Fruit fly (Drosophila melanogaster) whole organism, adult: Measurements from ENCODE around the gene CG17233.

Experiments used
- CG11617 ChIP-seq: fragments of 200-800 bp; sonication (Bioruptor generic); optimal IDR thresholded peaks from 2 replicates; lab custom pipeline; 2017; ENCODE audit warnings: mild to moderate bottlenecking, missing biosample characterization, missing genetic modification reagents, missing genetic modification characterization
- CG12768 ChIP-seq: fragments of 200-800 bp; sonication (Bioruptor generic); optimal IDR thresholded peaks from 2 replicates; lab custom pipeline; 2017; ENCODE audit warnings: missing biosample characterization, missing genetic modification characterization, mild to moderate bottlenecking, moderate library complexity, missing genetic modification reagents
- CG14711 ChIP-seq: fragments of 200-800 bp; sonication (Bioruptor generic); optimal IDR thresholded peaks from 2 replicates; lab custom pipeline; 2018; ENCODE audit warnings: missing biosample characterization, mild to moderate bottlenecking, missing genetic modification characterization, moderate library complexity
- CG1620 ChIP-seq: fragments of 200-800 bp; sonication (Bioruptor generic); optimal IDR thresholded peaks from 2 replicates; lab custom pipeline; 2016; ENCODE audit warnings: missing biosample characterization, missing genetic modification characterization
- CG33017 ChIP-seq: fragments of 200-800 bp; sonication (Bioruptor generic); optimal IDR thresholded peaks from 2 replicates; lab custom pipeline; 2018; ENCODE audit warnings: missing biosample characterization, mild to moderate bottlenecking, missing genetic modification characterization, moderate library complexity
- CG5204 ChIP-seq: fragments of 200-800 bp; sonication (Bioruptor generic); optimal IDR thresholded peaks from 2 replicates; lab custom pipeline; 2016; ENCODE audit warnings: missing biosample characterization, missing genetic modification characterization
- CG7045 ChIP-seq: fragments of 200-800 bp; sonication (Bioruptor generic); optimal IDR thresholded peaks from 2 replicates; lab custom pipeline; 2017; ENCODE audit warnings: missing biosample characterization, mild to moderate bottlenecking, missing genetic modification characterization
- CG7101 ChIP-seq: fragments of 200-800 bp; sonication (Bioruptor generic); optimal IDR thresholded peaks from 2 replicates; lab custom pipeline; 2018; ENCODE audit warnings: missing biosample characterization, mild to moderate bottlenecking, missing genetic modification characterization, moderate library complexity
- Clk ChIP-seq: fragments of 200-800 bp; sonication (Bioruptor generic); optimal IDR thresholded peaks from 2 replicates; lab custom pipeline; 2017; ENCODE audit warnings: missing biosample characterization, missing genetic modification characterization
- Crg-1 ChIP-seq: fragments of 200-800 bp; sonication (Bioruptor generic); optimal IDR thresholded peaks from 2 replicates; lab custom pipeline; 2016; ENCODE audit warnings: missing biosample characterization, missing genetic modification characterization
- Hr96 ChIP-seq: fragments of 200-800 bp; sonication (Bioruptor generic); optimal IDR thresholded peaks from 2 replicates; lab custom pipeline; 2016; ENCODE audit warnings: missing biosample characterization, missing genetic modification characterization
- Mnt ChIP-seq: fragments of 200-800 bp; sonication (Bioruptor generic); optimal IDR thresholded peaks from 2 replicates; lab custom pipeline; 2016; ENCODE audit warnings: missing biosample characterization, mild to moderate bottlenecking, missing genetic modification characterization
- bab1 ChIP-seq: fragments of 200-800 bp; sonication (Bioruptor generic); optimal IDR thresholded peaks from 3 replicates; lab custom pipeline; 2019; ENCODE audit warnings: missing biosample characterization, mild to moderate bottlenecking, missing genetic modification characterization, moderate library complexity
- cic ChIP-seq: fragments of 200-800 bp; sonication (Bioruptor generic); optimal IDR thresholded peaks from 2 replicates; lab custom pipeline; 2017; ENCODE audit warnings: missing biosample characterization, mild to moderate bottlenecking, missing genetic modification characterization, moderate library complexity
- cnc ChIP-seq, 2 experiments: fragments of >200 bp; optimal IDR thresholded peaks; 2 replicates each; lab custom pipeline; 2017
- kay ChIP-seq: fragments of 200-800 bp; sonication (Bioruptor generic); peaks from one replicate; lab custom pipeline; 2016; ENCODE audit warnings: missing biosample characterization, missing genetic modification characterization, borderline replicate concordance
- ovo ChIP-seq: fragments of 200-800 bp; sonication (Bioruptor generic); optimal IDR thresholded peaks from 2 replicates; lab custom pipeline; 2016; ENCODE audit warnings: missing biosample characterization, missing genetic modification characterization
- pad ChIP-seq: fragments of 200-800 bp; sonication (Bioruptor generic); optimal IDR thresholded peaks from 3 replicates; lab custom pipeline; 2017; ENCODE audit warnings: missing biosample characterization, missing genetic modification characterization, mild to moderate bottlenecking, moderate library complexity, missing genetic modification reagents
- tj ChIP-seq: fragments of 200-800 bp; sonication (Bioruptor generic); optimal IDR thresholded peaks from 3 replicates; lab custom pipeline; 2017; ENCODE audit warnings: missing biosample characterization, mild to moderate bottlenecking, missing genetic modification characterization, moderate library complexity
- toe ChIP-seq: fragments of 200-800 bp; sonication (Bioruptor generic); optimal IDR thresholded peaks from 2 replicates; lab custom pipeline; 2016; ENCODE audit warnings: missing biosample characterization, missing genetic modification characterization

The CG17233 gene

DNA sequence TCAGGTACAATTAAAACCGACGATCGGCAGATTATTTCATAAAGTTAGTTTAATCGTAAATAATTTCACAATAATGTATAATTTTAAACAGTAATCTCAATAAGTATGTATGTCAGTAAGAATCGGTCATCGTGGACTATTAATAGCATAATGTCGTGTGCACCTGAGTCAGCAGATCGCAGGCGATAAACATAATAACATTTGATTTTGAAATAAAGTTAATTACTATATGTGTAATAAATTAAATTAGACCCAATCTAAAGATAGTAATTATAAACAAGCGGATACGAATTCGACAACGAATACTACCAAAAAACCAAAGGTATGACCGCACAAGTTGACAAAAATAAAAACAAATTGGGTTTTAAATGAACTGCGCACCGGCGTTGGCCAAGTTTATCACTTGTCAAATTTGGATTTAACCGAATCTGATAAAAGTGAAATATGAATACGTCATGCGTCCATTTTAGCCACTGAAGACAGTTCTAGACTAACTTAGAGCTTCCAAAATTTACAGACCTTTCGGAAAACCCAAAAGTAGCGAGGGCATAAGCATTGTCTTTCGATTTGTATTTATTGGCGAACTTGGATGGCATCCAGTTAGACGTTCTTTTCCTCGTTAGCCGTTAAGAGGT is 34.6 kb downstream of the CG17233 start, which contains the start of gene CG6996:
Gene CG6996 (plus strand): TSS at position 585 of the 635 bp plus-strand sequence.
- TF ChIP-seq bab1 (no peak), CG7045 (GFP tag; lab: Kevin White, UChicago) (no peak), CG33017 (tag; lab: Kevin White, UChicago) (no peak), kay (GFP tag; lab: Kevin White, UChicago) (peak; percentile 57), CG14711 (tag; lab: Kevin White, UChicago) (no peak), CG1620 (GFP tag; lab: Kevin White, UChicago) (no peak), Crg-1 (GFP tag; lab: Kevin White, UChicago) (no peak), tj (GFP tag; lab: Kevin White, UChicago) (no peak)

DNA sequence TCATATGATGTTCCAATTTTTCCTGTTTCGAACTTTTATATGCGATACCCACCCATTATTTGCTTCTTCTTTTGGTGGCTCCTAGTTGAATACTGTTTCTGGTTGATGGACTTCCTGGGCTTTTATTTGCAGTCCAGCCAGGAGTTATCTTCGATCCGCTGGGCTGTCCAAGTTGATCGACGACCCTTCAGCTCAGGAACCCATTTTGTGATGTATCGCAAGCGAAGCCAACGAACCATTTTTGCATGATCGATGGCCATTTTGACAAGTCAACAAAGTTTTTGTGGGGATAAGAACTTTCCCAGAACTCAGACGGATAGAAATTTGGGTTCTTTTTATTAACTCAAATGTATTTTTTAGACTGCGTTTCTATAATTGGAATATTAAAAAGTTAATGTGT is 35.8 kb downstream of the CG17233 start, which contains the start of gene CG7290:
Gene CG7290 (minus strand): TSS at position 101 of the 400 bp plus-strand sequence.
- TF ChIP-seq cic (no peak), pad (no peak), Mnt (GFP tag; lab: Kevin White, UChicago) (no peak), cnc (optimal IDR thresholded peaks at IDR 0.05; lab: Kevin White, UChicago) (no peak), toe (GFP tag; lab: Kevin White, UChicago) (no peak), bab1 (no peak), CG5204 (no peak)

DNA sequence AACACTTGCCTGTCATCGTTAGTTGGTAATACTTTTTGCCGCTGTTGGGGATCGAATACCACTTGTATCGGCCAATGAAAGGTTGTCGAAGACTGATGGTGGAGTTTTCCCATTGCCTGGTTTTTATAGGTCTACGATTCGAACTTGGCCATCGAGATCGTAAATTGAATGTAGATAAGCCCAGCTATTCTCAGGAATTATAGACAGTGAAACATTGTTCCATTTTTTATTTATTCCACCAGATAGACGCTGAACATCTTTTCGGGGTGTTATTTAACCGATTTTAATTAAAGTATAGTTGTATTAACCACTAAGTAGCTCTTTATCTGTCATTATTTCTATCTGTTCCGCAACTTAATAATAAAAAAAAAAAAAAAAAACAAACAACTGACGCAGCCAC is 38.1 kb downstream of the CG17233 start, which contains the start of gene CG7298:
Gene CG7298 (minus strand): TSS at position 101 of the 400 bp plus-strand sequence.
- TF ChIP-seq CG1620 (GFP tag; lab: Kevin White, UChicago), result no peak
- no peak for TF ChIP-seq CG11617 (GFP tag; lab: Kevin White, UChicago)
- no peak for TF ChIP-seq cnc (optimal IDR thresholded peaks at IDR 0.05; lab: Kevin White, UChicago)
- no peak for TF ChIP-seq Crg-1 (GFP tag; lab: Kevin White, UChicago)
- no peak for TF ChIP-seq kay (GFP tag; lab: Kevin White, UChicago)

DNA sequence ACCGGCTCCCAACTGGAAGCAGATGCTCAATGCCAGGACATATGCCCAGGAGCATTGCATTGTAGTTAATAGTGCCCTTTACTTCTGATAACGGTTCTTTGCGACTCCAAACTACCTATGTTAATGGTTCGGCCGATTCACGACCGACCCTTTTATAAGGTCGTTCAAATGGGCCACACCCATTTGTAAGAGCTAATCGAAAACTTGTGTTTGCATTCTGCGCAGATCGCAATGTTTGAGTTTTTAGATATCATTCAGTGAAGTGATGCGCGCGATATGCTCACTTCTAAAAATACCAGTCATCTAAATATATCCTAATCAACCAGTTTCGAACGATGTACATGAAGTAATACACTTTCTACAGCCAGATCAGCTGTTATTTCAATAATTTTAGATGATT is 40.2 kb downstream of the CG17233 start, which contains the start of gene obst-F:
Gene obst-F (minus strand): TSS at position 101 of the 400 bp plus-strand sequence.
- TF ChIP-seq Hr96, result no peak
- no peak for TF ChIP-seq CG14711 (tag; lab: Kevin White, UChicago)
- no peak for TF ChIP-seq ovo (GFP tag; lab: Kevin White, UChicago)
- TF ChIP-seq pad, result no peak
- TF ChIP-seq CG12768 (GFP tag; lab: Kevin White, UChicago), result no peak
- no peak for TF ChIP-seq Mnt (GFP tag; lab: Kevin White, UChicago)
- TF ChIP-seq cic, result no peak
- no peak for TF ChIP-seq CG11617 (GFP tag; lab: Kevin White, UChicago)
- TF ChIP-seq tj (GFP tag; lab: Kevin White, UChicago), result no peak
- TF ChIP-seq CG7101, result no peak
- no peak for TF ChIP-seq cnc (optimal IDR thresholded peaks at IDR 0.05; lab: Kevin White, UChicago)
- TF ChIP-seq bab1, result no peak
- TF ChIP-seq kay (GFP tag; lab: Kevin White, UChicago), result no peak
- TF ChIP-seq CG1620 (GFP tag; lab: Kevin White, UChicago), result no peak
- TF ChIP-seq CG33017 (tag; lab: Kevin White, UChicago), result no peak

DNA sequence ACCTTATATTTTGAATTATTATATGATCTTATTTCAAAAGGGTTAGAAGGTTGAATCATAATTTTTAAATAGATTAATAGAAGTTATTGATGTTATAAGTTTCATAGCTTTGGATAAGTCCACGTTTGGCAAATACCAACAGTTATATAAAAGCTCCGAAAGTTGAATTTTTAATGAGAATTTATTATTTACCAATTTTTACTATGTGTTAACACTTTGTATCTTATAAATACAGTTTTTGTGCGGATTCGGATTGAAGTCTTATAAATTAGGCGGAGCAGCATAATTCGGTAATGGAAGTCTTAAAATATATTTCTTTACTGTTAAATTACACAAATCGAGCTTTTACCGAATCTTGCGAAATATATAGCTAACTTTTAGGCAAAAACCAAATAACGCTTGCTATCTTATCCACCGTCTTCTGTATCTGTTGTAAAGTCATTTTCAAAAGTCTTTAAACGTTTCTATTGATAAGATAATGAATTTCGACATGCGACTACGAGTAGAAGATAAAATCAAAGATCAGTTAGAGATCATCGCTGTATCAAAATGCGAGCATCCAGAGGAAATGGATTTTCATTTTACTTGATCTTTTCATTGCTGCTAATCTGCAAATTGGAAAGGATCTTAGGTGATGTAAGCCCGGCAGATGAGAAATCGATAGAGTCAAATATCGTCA is 42.0 kb downstream of the CG17233 start, which contains the start of gene CG42833:
Gene CG42833 (plus strand): TSS at position 525 of the 679 bp plus-strand sequence.
- peak; percentile 93 for TF ChIP-seq kay (GFP tag; lab: Kevin White, UChicago)
- TF ChIP-seq CG14711 (tag; lab: Kevin White, UChicago), result no peak
- no peak for TF ChIP-seq Clk (GFP tag; lab: Kevin White, UChicago)
- TF ChIP-seq toe (GFP tag; lab: Kevin White, UChicago), result no peak

DNA sequence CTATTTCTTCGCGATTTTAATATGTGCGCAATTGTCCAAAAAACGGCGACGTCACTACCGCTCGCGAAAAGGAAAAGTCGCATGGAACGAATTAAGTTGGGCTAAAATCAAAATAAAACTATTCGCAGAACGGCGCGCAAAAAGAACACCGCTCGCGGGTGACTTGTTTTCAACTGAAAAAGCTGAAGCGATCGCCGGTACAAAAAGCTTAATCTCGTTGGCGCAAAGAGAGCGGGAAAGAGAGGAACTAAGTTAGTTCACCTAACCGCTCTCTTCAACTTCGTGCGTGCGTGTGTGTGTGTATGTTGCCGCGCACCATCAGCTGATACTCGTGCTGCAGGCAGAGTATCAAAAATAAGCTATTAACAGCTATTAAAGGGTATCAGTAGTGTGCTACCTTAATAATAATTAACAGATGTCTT is 43.6 kb downstream of the CG17233 start, which contains the start of gene CG42674:
Gene CG42674 (minus strand): TSS at position 180 of the 422 bp plus-strand sequence.
- TF ChIP-seq Clk (GFP tag; lab: Kevin White, UChicago), result no peak
- TF ChIP-seq cnc (optimal IDR thresholded peaks at IDR 0.05; lab: Kevin White, UChicago), result no peak
- peak; percentile 71 for TF ChIP-seq bab1
- TF ChIP-seq tj (GFP tag; lab: Kevin White, UChicago), result peak; percentile 43
- peak; percentile 62 for TF ChIP-seq kay (GFP tag; lab: Kevin White, UChicago)
- TF ChIP-seq CG1620 (GFP tag; lab: Kevin White, UChicago), result no peak
- TF ChIP-seq toe (GFP tag; lab: Kevin White, UChicago), result no peak
- no peak for TF ChIP-seq ovo (GFP tag; lab: Kevin White, UChicago)
- peak; percentile 68 for TF ChIP-seq cic
- TF ChIP-seq CG12768 (GFP tag; lab: Kevin White, UChicago), result peak; percentile 7
- TF ChIP-seq CG14711 (tag; lab: Kevin White, UChicago), result peak; percentile 10
- peak; percentile 19 for TF ChIP-seq CG11617 (GFP tag; lab: Kevin White, UChicago)
- TF ChIP-seq Mnt (GFP tag; lab: Kevin White, UChicago), result peak; percentile 78
- TF ChIP-seq CG33017 (tag; lab: Kevin White, UChicago), result peak; percentile 53
